Worm (Caenorhabditis elegans) whole organism, L1 larva: ENCODE measurements around the gene ebp-1.
"Not testable (repeated sequence)": the region's sequence is repeated elsewhere in the genome, so short reads cannot be mapped to it uniquely, and the experiment has no call there.

Experiments
- C34B4.2 ChIP-seq: sonication (generic microtip); optimal IDR thresholded peaks from 2 replicates; lab custom pipeline; 2017; ENCODE audit warnings: mild to moderate bottlenecking, missing genetic modification characterization, missing compliant biosample characterization
- alr-1 ChIP-seq: fragments of 200-800 bp; sonication (Bioruptor generic); optimal IDR thresholded peaks from 2 replicates; lab custom pipeline; 2018; ENCODE audit warnings: borderline replicate concordance, mild to moderate bottlenecking, missing genetic modification characterization, missing compliant biosample characterization
- ama-1 ChIP-seq: fragments of 150-350 bp; optimal IDR thresholded peaks from 2 replicates; lab custom pipeline; 2014
- ceh-63 ChIP-seq: fragments of 200-800 bp; sonication (Bioruptor generic); optimal IDR thresholded peaks from 2 replicates; lab custom pipeline; 2018; ENCODE audit warnings: mild to moderate bottlenecking, missing genetic modification characterization, missing compliant biosample characterization
- ceh-8 ChIP-seq: fragments of 200-800 bp; sonication (Bioruptor generic); optimal IDR thresholded peaks from 2 replicates; lab custom pipeline; 2018; ENCODE audit warnings: mild to moderate bottlenecking, missing genetic modification characterization, moderate library complexity, missing compliant biosample characterization
- ceh-88 ChIP-seq: fragments of 200-800 bp; sonication (Bioruptor generic); IDR thresholded peaks from 2 replicates; pipeline ENCODE4 v1.3.6; 2022; ENCODE audit warnings: missing genetic modification characterization, missing compliant biosample characterization
- ces-1 ChIP-seq: fragments of 150-350 bp; optimal IDR thresholded peaks from 2 replicates; lab custom pipeline; 2014; ENCODE audit warnings: missing biosample characterization, missing genetic modification reagents, missing genetic modification characterization
- dpl-1 ChIP-seq, 3 experiments: fragments of 150-350 bp in 2 of 3; sonication (generic microtip) in 1 of 3; optimal IDR thresholded peaks; 2 replicates each; lab custom pipeline; 2014 to 2017; ENCODE audit warnings: missing biosample characterization in 3 of 3, missing genetic modification characterization in 3 of 3, missing genetic modification reagents in 3 of 3
- dsc-1 ChIP-seq: sonication (generic microtip); optimal IDR thresholded peaks from 2 replicates; lab custom pipeline; 2016; ENCODE audit warnings: mild to moderate bottlenecking, missing genetic modification characterization, missing compliant biosample characterization
- efl-1 ChIP-seq, 4 experiments: fragments of 150-350 bp; optimal IDR thresholded peaks in 3 of 4; peaks in 1 of 4; 1 replicate in 1 of 4; 2 replicates in 3 of 4; lab custom pipeline; 2014; ENCODE audit warnings: missing biosample characterization in 2 of 4, missing genetic modification characterization in 2 of 4, missing genetic modification reagents in 2 of 4
- egl-13 ChIP-seq: sonication (generic microtip); optimal IDR thresholded peaks from 2 replicates; lab custom pipeline; 2016; ENCODE audit warnings: missing genotype, missing genetic modification reagents, missing genetic modification characterization, missing compliant biosample characterization
- fkh-8 ChIP-seq: sonication (generic microtip); optimal IDR thresholded peaks from 2 replicates; lab custom pipeline; 2016; ENCODE audit warnings: mild to moderate bottlenecking, missing genetic modification characterization, missing compliant biosample characterization
- hpl-2 ChIP-seq: fragments of 150-350 bp; optimal IDR thresholded peaks from 2 replicates; lab custom pipeline; 2014; ENCODE audit warnings: missing biosample characterization, missing genetic modification reagents, missing genetic modification characterization
- irx-1 ChIP-seq: sonication (generic microtip); optimal IDR thresholded peaks from 2 replicates; lab custom pipeline; 2016; ENCODE audit warnings: missing genetic modification characterization, missing compliant biosample characterization
- isw-1 ChIP-seq: fragments of 200-800 bp; sonication (Bioruptor generic); IDR thresholded peaks from 2 replicates; pipeline ENCODE4 v1.3.6; 2022; ENCODE audit warnings: missing genetic modification characterization, missing compliant biosample characterization
- lin-13 ChIP-seq: fragments of 150-350 bp; optimal IDR thresholded peaks from 2 replicates; lab custom pipeline; 2014; ENCODE audit warnings: missing biosample characterization, missing genetic modification reagents, missing genetic modification characterization
- lin-15B ChIP-seq: fragments of 150-350 bp; sonication (generic microtip); optimal IDR thresholded peaks from 3 replicates; lab custom pipeline; 2014; ENCODE audit warnings: missing biosample characterization, missing genetic modification characterization
- lin-39 ChIP-seq: fragments of 150-350 bp; optimal IDR thresholded peaks from 2 replicates; lab custom pipeline; 2014; ENCODE audit warnings: missing biosample characterization, missing genetic modification reagents, missing genetic modification characterization
- lir-3 ChIP-seq: sonication (generic microtip); optimal IDR thresholded peaks from 2 replicates; lab custom pipeline; 2016; ENCODE audit warnings: mild to moderate bottlenecking, missing genetic modification characterization, moderate library complexity, missing compliant biosample characterization; ENCODE audit not compliant: poor library complexity
- mab-9 ChIP-seq: fragments of 200-800 bp; sonication (Bioruptor generic); IDR thresholded peaks from 2 replicates; pipeline ENCODE4 v1.3.6; 2022; ENCODE audit warnings: missing genetic modification reagents, missing genetic modification characterization, missing compliant biosample characterization
- mdl-1 ChIP-seq, 2 experiments: fragments of 150-350 bp; optimal IDR thresholded peaks; 2 replicates each; lab custom pipeline; 2014 to 2017; ENCODE audit warnings: missing biosample characterization in 2 of 2, missing genetic modification characterization in 2 of 2, inconsistent platforms in 1 of 2
- mef-2 ChIP-seq: fragments of 150-350 bp; optimal IDR thresholded peaks from 2 replicates; lab custom pipeline; 2014; ENCODE audit warnings: missing biosample characterization, missing genetic modification characterization
- nhr-12 ChIP-seq: sonication (generic microtip); optimal IDR thresholded peaks from 2 replicates; lab custom pipeline; 2017; ENCODE audit warnings: missing biosample characterization, missing genetic modification characterization
- nhr-20 ChIP-seq: sonication (generic microtip); optimal IDR thresholded peaks from 2 replicates; lab custom pipeline; 2016; ENCODE audit warnings: mild to moderate bottlenecking, missing genetic modification characterization, missing compliant biosample characterization
- nhr-47 ChIP-seq: sonication (generic microtip); optimal IDR thresholded peaks from 2 replicates; lab custom pipeline; 2016; ENCODE audit warnings: mild to moderate bottlenecking, missing genetic modification characterization, moderate library complexity, missing compliant biosample characterization
- nhr-84 ChIP-seq: sonication (generic microtip); optimal IDR thresholded peaks from 2 replicates; lab custom pipeline; 2017; ENCODE audit warnings: missing biosample characterization, missing genetic modification characterization
- nhr-85 ChIP-seq: sonication (generic microtip); peaks from one replicate; lab custom pipeline; 2016; ENCODE audit warnings: missing genetic modification characterization, inconsistent platforms, missing compliant biosample characterization
- nhr-90 ChIP-seq: sonication (generic microtip); optimal IDR thresholded peaks from 2 replicates; lab custom pipeline; 2016; ENCODE audit warnings: mild to moderate bottlenecking, missing genetic modification characterization, missing compliant biosample characterization; ENCODE audit not compliant: poor library complexity
- pag-3 ChIP-seq: sonication (generic microtip); optimal IDR thresholded peaks from 2 replicates; lab custom pipeline; 2017; ENCODE audit warnings: missing genetic modification characterization, mild to moderate bottlenecking, missing compliant biosample characterization, antibody characterized with exemption, borderline replicate concordance; ENCODE audit not compliant: insufficient read depth
- pqm-1 ChIP-seq: sonication (generic microtip); optimal IDR thresholded peaks from 3 replicates; lab custom pipeline; 2017; ENCODE audit warnings: missing biosample characterization, missing genetic modification characterization
- rnt-1 ChIP-seq: sonication (generic microtip); optimal IDR thresholded peaks from 2 replicates; lab custom pipeline; 2016; ENCODE audit warnings: mild to moderate bottlenecking, missing genetic modification characterization, moderate library complexity, missing compliant biosample characterization
- skn-1 ChIP-seq: fragments of 150-350 bp; optimal IDR thresholded peaks from 2 replicates; lab custom pipeline; 2014; ENCODE audit warnings: missing biosample characterization, missing genetic modification characterization
- snpc-4 ChIP-seq: fragments of 150-350 bp; optimal IDR thresholded peaks from 2 replicates; lab custom pipeline; 2014; ENCODE audit warnings: missing biosample characterization, missing genetic modification characterization
- snu-23 ChIP-seq: sonication (generic microtip); optimal IDR thresholded peaks from 2 replicates; lab custom pipeline; 2016; ENCODE audit warnings: missing genetic modification characterization, missing compliant biosample characterization
- sptf-1 ChIP-seq: fragments of 150-350 bp; optimal IDR thresholded peaks from 2 replicates; lab custom pipeline; 2014; ENCODE audit warnings: missing biosample characterization, missing genetic modification characterization
- sup-37 ChIP-seq: fragments of 200-800 bp; sonication (Bioruptor generic); optimal IDR thresholded peaks from 2 replicates; lab custom pipeline; 2018; ENCODE audit warnings: mild to moderate bottlenecking, missing genetic modification characterization, missing compliant biosample characterization
- swsn-7 ChIP-seq: sonication (generic microtip); optimal IDR thresholded peaks from 2 replicates; lab custom pipeline; 2016; ENCODE audit warnings: missing genetic modification characterization, missing compliant biosample characterization
- tbx-2 ChIP-seq: sonication (generic microtip); optimal IDR thresholded peaks from 2 replicates; lab custom pipeline; 2016; ENCODE audit warnings: missing genetic modification characterization, missing compliant biosample characterization
- unc-30 ChIP-seq: sonication (generic microtip); optimal IDR thresholded peaks from 2 replicates; lab custom pipeline; 2017; ENCODE audit warnings: missing biosample characterization, missing genetic modification characterization
- unc-62 ChIP-seq: fragments of 150-350 bp; optimal IDR thresholded peaks from 2 replicates; lab custom pipeline; 2014; ENCODE audit warnings: missing biosample characterization, missing genetic modification reagents, missing genetic modification characterization
- unc-86 ChIP-seq: sonication (generic microtip); optimal IDR thresholded peaks from 2 replicates; lab custom pipeline; 2016; ENCODE audit warnings: missing genetic modification characterization, missing compliant biosample characterization
- unc-98 ChIP-seq: fragments of 200-800 bp; sonication (Bioruptor generic); IDR thresholded peaks from 2 replicates; pipeline ENCODE4 v1.3.6; 2022; ENCODE audit warnings: missing genetic modification characterization, missing compliant biosample characterization
- xbp-1 ChIP-seq: sonication (generic microtip); optimal IDR thresholded peaks from 2 replicates; lab custom pipeline; 2016; ENCODE audit warnings: missing genetic modification characterization, missing compliant biosample characterization
- ztf-4 ChIP-seq: fragments of 150-350 bp; optimal IDR thresholded peaks from 2 replicates; lab custom pipeline; 2014; ENCODE audit warnings: missing biosample characterization, missing genetic modification characterization

ebp-1 gene

ce11 chrV:18055297-18056019, 12.1 kb downstream of the ebp-1 start, which contains the start of the genes Y59A8B.25 and ebp-3:
Gene Y59A8B.25, minus strand, starts transcription at chrV:18055397.
Gene ebp-3, plus strand, starts transcription at chrV:18055969.
- not testable (repeated sequence) for TF ChIP-seq pag-3 (tag; lab: Kevin White, UChicago); nhr-85 (tag; lab: Kevin White, UChicago); ces-1 (GFP tag; lab: Kevin White, UChicago)

ce11 chrV:18066257-18066783, 22.9 kb downstream of the ebp-1 start, which contains the start of gene Y59A8B.8:
Gene Y59A8B.8, minus strand, starts transcription at chrV:18066307.
- TF ChIP-seq unc-30 (no peak), efl-1 (optimal IDR thresholded peaks at IDR 0.05; lab: Kevin White, UChicago) (no peak), efl-1 (GFP tag; optimal IDR thresholded peaks at IDR 0.05 in 1 of 2; lab: Kevin White, UChicago) (peak in 1 of 2 experiments; percentile 60), nhr-20 (no peak), nhr-47 (tag; lab: Kevin White, UChicago) (peak; percentile 36), fkh-8 (tag; lab: Kevin White, UChicago) (peak; percentile 57), hpl-2 (no peak), ceh-63 (GFP tag; lab: Kevin White, UChicago) (no peak), mef-2 (no peak)

- TF ChIP-seq dpl-1 (GFP tag; optimal IDR thresholded peaks at IDR 0.05; lab: Kevin White, UChicago) (peak in 1 of 3 experiments; percentile 21), nhr-47 (tag; lab: Kevin White, UChicago) (peak; percentile 6), isw-1 (peak; percentile 19; the same call in 1 of the 2 replicates), unc-86 (tag; lab: Kevin White, UChicago) (peak; percentile 42), fkh-8 (tag; lab: Kevin White, UChicago) (peak; percentile 2), efl-1 (optimal IDR thresholded peaks at IDR 0.05; lab: Kevin White, UChicago) (peak in 1 of 2 experiments; percentile 55), efl-1 (GFP tag; optimal IDR thresholded peaks at IDR 0.05 in 1 of 2; lab: Kevin White, UChicago) (peak in 1 of 2 experiments; percentile 78), nhr-85 (tag; lab: Kevin White, UChicago) (peak; percentile 42)
These were observed 25.8 kb downstream of the ebp-1 start for ce11 chrV:18069195-18069594.

- TF ChIP-seq mdl-1 (tag; optimal IDR thresholded peaks at IDR 0.05; lab: Kevin White, UChicago) (peak in 1 of 2 experiments; percentile 52), C34B4.2 (tag; lab: Kevin White, UChicago) (no peak), dpl-1 (GFP tag; optimal IDR thresholded peaks at IDR 0.05; lab: Kevin White, UChicago) (peak; percentile 66 to 74 (median 73)), lin-15B (tag; lab: Kevin White, UChicago) (peak; percentile 17), egl-13 (tag; lab: Kevin White, UChicago) (peak; percentile 54), lir-3 (no peak), pqm-1 (tag; lab: Kevin White, UChicago) (no peak), unc-62 (no peak), skn-1 (tag; lab: Kevin White, UChicago) (peak; percentile 66), sup-37 (GFP tag; lab: Kevin White, UChicago) (no peak), nhr-84 (tag; lab: Kevin White, UChicago) (no peak), irx-1 (tag; lab: Kevin White, UChicago) (peak; percentile 54), dsc-1 (tag; lab: Kevin White, UChicago) (peak; percentile 78), mab-9 (no peak), unc-98 (GFP tag; lab: Robert Waterston, UW) (no peak), lin-39 (peak; percentile 80), tbx-2 (peak; percentile 83), ceh-8 (GFP tag; lab: Kevin White, UChicago) (no peak), alr-1 (tag; lab: Kevin White, UChicago) (no peak), ceh-88 (GFP tag; lab: Robert Waterston, UW) (no peak), snu-23 (GFP tag; lab: Kevin White, UChicago) (peak; percentile 86), xbp-1 (tag; lab: Kevin White, UChicago) (peak; percentile 73), ama-1 (lab: Kevin White, UChicago) (no peak), swsn-7 (tag; lab: Kevin White, UChicago) (peak; percentile 87), snpc-4 (tag; lab: Kevin White, UChicago) (peak; percentile 83), fkh-8 (tag; lab: Kevin White, UChicago) (peak; percentile 81), sptf-1 (tag; lab: Kevin White, UChicago) (no peak), nhr-90 (no peak), nhr-12 (tag; lab: Kevin White, UChicago) (no peak), rnt-1 (tag; lab: Kevin White, UChicago) (peak; percentile 86), ztf-4 (tag; lab: Kevin White, UChicago) (peak; percentile 62), lin-13 (GFP tag; lab: Kevin White, UChicago) (peak; percentile 45)
These were observed 35.8 kb downstream of the ebp-1 start for ce11 chrV:18079163-18079562.
